Fruit fly (Drosophila melanogaster) whole organism, embryonic: Measurements from ENCODE around the gene Ret.

Source experiments
- Aef1 ChIP-seq: fragments of 200-800 bp; sonication (Bioruptor generic); IDR thresholded peaks from 3 replicates; pipeline ENCODE4 v1.3.6; 2022; ENCODE audit warnings: missing biosample characterization, missing genetic modification characterization
- Bgb ChIP-seq: fragments of 200-800 bp; sonication (Bioruptor generic); IDR thresholded peaks from 2 replicates; pipeline ENCODE4 v1.3.6; 2022; ENCODE audit warnings: missing biosample characterization, missing genetic modification characterization; ENCODE audit not compliant: partially characterized antibody
- CG10654 ChIP-seq: fragments of 200-800 bp; sonication (Bioruptor generic); optimal IDR thresholded peaks from 2 replicates; lab custom pipeline; 2016; ENCODE audit warnings: missing biosample characterization, missing genetic modification characterization
- CG11085 ChIP-seq: fragments of 200-800 bp; sonication (Bioruptor generic); IDR thresholded peaks from 2 replicates; pipeline ENCODE4 v1.3.6; 2022; ENCODE audit warnings: missing biosample characterization, missing genetic modification characterization
- CG11695 ChIP-seq: fragments of 200-800 bp; sonication (Bioruptor generic); IDR thresholded peaks from 3 replicates; pipeline ENCODE4 v1.3.6; 2022; ENCODE audit warnings: missing biosample characterization, missing genetic modification characterization
- CG13424 ChIP-seq: fragments of 200-800 bp; sonication (Bioruptor generic); optimal IDR thresholded peaks from 2 replicates; lab custom pipeline; 2019; ENCODE audit warnings: missing biosample characterization, mild to moderate bottlenecking, missing genetic modification characterization, moderate library complexity
- CG13624 ChIP-seq: fragments of 200-800 bp; sonication (Bioruptor generic); optimal IDR thresholded peaks from 2 replicates; lab custom pipeline; 2016; ENCODE audit warnings: missing biosample characterization, missing genetic modification characterization
- CG13775 ChIP-seq: fragments of 200-800 bp; sonication (Bioruptor generic); optimal IDR thresholded peaks from 3 replicates; lab custom pipeline; 2017; ENCODE audit warnings: missing biosample characterization, mild to moderate bottlenecking, missing genetic modification characterization
- CG14014 ChIP-seq: fragments of 200-800 bp; sonication (Bioruptor generic); IDR thresholded peaks from 2 replicates; pipeline ENCODE4 v1.3.6; 2022; ENCODE audit warnings: missing biosample characterization, missing genetic modification characterization
- CG14441 ChIP-seq: fragments of 200-800 bp; sonication (Bioruptor generic); IDR thresholded peaks from 2 replicates; pipeline ENCODE4 v1.3.6; 2022; ENCODE audit warnings: missing biosample characterization, missing genetic modification characterization
- CG15696 ChIP-seq: fragments of 200-800 bp; sonication (Bioruptor generic); optimal IDR thresholded peaks from 2 replicates; lab custom pipeline; 2019; ENCODE audit warnings: missing biosample characterization, mild to moderate bottlenecking, missing genetic modification characterization, moderate library complexity
- CG16813 ChIP-seq: fragments of 200-800 bp; sonication (Bioruptor generic); IDR thresholded peaks from 3 replicates; pipeline ENCODE4 v1.3.6; 2022; ENCODE audit warnings: missing biosample characterization, missing genetic modification characterization; ENCODE audit not compliant: partially characterized antibody
- CG18262 ChIP-seq: fragments of 200-800 bp; optimal IDR thresholded peaks from 3 replicates; lab custom pipeline; 2019; ENCODE audit warnings: missing biosample characterization, mild to moderate bottlenecking, missing genetic modification characterization, moderate library complexity
- CG2202 ChIP-seq: fragments of 200-800 bp; sonication (Bioruptor generic); optimal IDR thresholded peaks from 2 replicates; lab custom pipeline; 2018; ENCODE audit warnings: missing biosample characterization, mild to moderate bottlenecking, missing genetic modification characterization
- CG31388 ChIP-seq: fragments of 200-800 bp; sonication (Bioruptor generic); optimal IDR thresholded peaks from 2 replicates; lab custom pipeline; 2016; ENCODE audit warnings: missing biosample characterization, missing genetic modification characterization
- CG42726 ChIP-seq: fragments of 200-800 bp; sonication (Bioruptor generic); IDR thresholded peaks from 2 replicates; pipeline ENCODE4 v1.3.6; 2022; ENCODE audit warnings: missing biosample characterization, missing genetic modification characterization; ENCODE audit not compliant: partially characterized antibody
- CG4282 ChIP-seq: fragments of 200-800 bp; sonication (Bioruptor generic); optimal IDR thresholded peaks from 2 replicates; lab custom pipeline; 2016; ENCODE audit warnings: missing biosample characterization, missing genetic modification characterization
- CG4617 ChIP-seq: fragments of 200-800 bp; sonication (Bioruptor generic); optimal IDR thresholded peaks from 3 replicates; lab custom pipeline; 2016; ENCODE audit warnings: missing biosample characterization, missing genetic modification characterization, borderline replicate concordance
- CG7271 ChIP-seq: fragments of 200-800 bp; sonication (Bioruptor generic); optimal IDR thresholded peaks from 2 replicates; lab custom pipeline; 2018; ENCODE audit warnings: missing biosample characterization, mild to moderate bottlenecking, missing genetic modification characterization, moderate library complexity
- CG7357 ChIP-seq: fragments of 200-800 bp; sonication (Bioruptor generic); IDR thresholded peaks from 3 replicates; pipeline ENCODE4 v1.3.6; 2022; ENCODE audit warnings: missing biosample characterization, missing genetic modification characterization
- CG8478 ChIP-seq: fragments of >200 bp; optimal IDR thresholded peaks from 2 replicates; lab custom pipeline; 2018
- CG8924 ChIP-seq: fragments of 200-800 bp; optimal IDR thresholded peaks from 3 replicates; lab custom pipeline; 2019; ENCODE audit warnings: missing biosample characterization, mild to moderate bottlenecking, missing genetic modification characterization, moderate library complexity
- CG8944 ChIP-seq: fragments of 200-800 bp; sonication (Bioruptor generic); optimal IDR thresholded peaks from 3 replicates; lab custom pipeline; 2016; ENCODE audit warnings: missing biosample characterization, missing genetic modification characterization
- CG9932 ChIP-seq: fragments of 200-800 bp; sonication (Bioruptor generic); IDR thresholded peaks from 2 replicates; pipeline ENCODE4 v1.3.6; 2022; ENCODE audit warnings: missing biosample characterization, missing genetic modification characterization
- Dfd ChIP-seq, 2 experiments: fragments of >200 bp; optimal IDR thresholded peaks; 2 replicates each; lab custom pipeline; 2017; ENCODE audit warnings: missing biosample characterization in 2 of 2, missing genetic modification characterization in 2 of 2
- Doc2 ChIP-seq: fragments of 200-800 bp; sonication (Bioruptor generic); IDR thresholded peaks from 2 replicates; pipeline ENCODE4 v1.3.6; 2022; ENCODE audit warnings: missing biosample characterization, missing genetic modification characterization
- Ets65A ChIP-seq: fragments of 200-800 bp; sonication (Bioruptor generic); peaks from one replicate; lab custom pipeline; 2016; ENCODE audit warnings: missing biosample characterization, missing genetic modification characterization
- Fer3 ChIP-seq: fragments of 200-800 bp; sonication (Bioruptor generic); optimal IDR thresholded peaks from 2 replicates; lab custom pipeline; 2018; ENCODE audit warnings: missing biosample characterization, mild to moderate bottlenecking, missing genetic modification characterization, moderate library complexity
- MBD-R2 ChIP-seq: fragments of 200-800 bp; sonication (Bioruptor generic); IDR thresholded peaks from 2 replicates; pipeline ENCODE4 v1.3.6; 2022; ENCODE audit warnings: missing biosample characterization, missing genetic modification characterization
- MTF-1 ChIP-seq: fragments of 200-800 bp; sonication (Bioruptor generic); optimal IDR thresholded peaks from 2 replicates; lab custom pipeline; 2018; ENCODE audit warnings: missing biosample characterization, mild to moderate bottlenecking, missing genetic modification characterization, borderline replicate concordance
- Max ChIP-seq: fragments of 200-800 bp; sonication (Bioruptor generic); optimal IDR thresholded peaks from 2 replicates; lab custom pipeline; 2016; ENCODE audit warnings: missing biosample characterization, mild to moderate bottlenecking, missing genetic modification characterization
- Med ChIP-seq: fragments of 200-800 bp; sonication (Bioruptor generic); peaks from one replicate; lab custom pipeline; 2016; ENCODE audit warnings: missing biosample characterization, missing genetic modification characterization, mild to moderate bottlenecking, inconsistent platforms, moderate library complexity
- Oli ChIP-seq: fragments of 200-800 bp; sonication (Bioruptor generic); optimal IDR thresholded peaks from 2 replicates; lab custom pipeline; 2018; ENCODE audit warnings: missing biosample characterization, mild to moderate bottlenecking, missing genetic modification characterization, moderate library complexity
- Sin3A ChIP-seq: fragments of >200 bp; optimal IDR thresholded peaks from 2 replicates; lab custom pipeline; 2018
- Trl ChIP-seq, 3 experiments: fragments of >200 bp in 2 of 3; fragments of 200-800 bp in 1 of 3; sonication (Bioruptor generic) in 1 of 3; optimal IDR thresholded peaks; 2 replicates in 1 of 3; 3 replicates in 2 of 3; lab custom pipeline; 2016 to 2017; ENCODE audit warnings: missing biosample characterization in 1 of 3, missing genetic modification characterization in 1 of 3
- ato ChIP-seq: fragments of 200-800 bp; sonication (Bioruptor generic); IDR thresholded peaks from 2 replicates; pipeline ENCODE4 v1.3.6; 2022; ENCODE audit warnings: missing biosample characterization, missing genetic modification characterization; ENCODE audit not compliant: partially characterized antibody
- chif ChIP-seq, 2 experiments: fragments of 200-800 bp; sonication (Bioruptor generic); optimal IDR thresholded peaks; 3 replicates each; lab custom pipeline; 2016; ENCODE audit warnings: missing biosample characterization in 2 of 2, missing genetic modification characterization in 2 of 2
- dysf ChIP-seq: fragments of 200-800 bp; sonication (Bioruptor generic); IDR thresholded peaks from 3 replicates; pipeline ENCODE4 v1.3.6; 2022; ENCODE audit warnings: missing biosample characterization, missing genetic modification characterization
- fd64A ChIP-seq: fragments of 200-800 bp; sonication (Bioruptor generic); optimal IDR thresholded peaks from 3 replicates; lab custom pipeline; 2018; ENCODE audit warnings: missing biosample characterization, mild to moderate bottlenecking, missing genetic modification characterization
- fd96Cb ChIP-seq: fragments of 200-800 bp; sonication (Bioruptor generic); optimal IDR thresholded peaks from 2 replicates; lab custom pipeline; 2018; ENCODE audit warnings: missing biosample characterization, mild to moderate bottlenecking, missing genetic modification characterization, moderate library complexity
- ham ChIP-seq: fragments of 200-800 bp; sonication (Bioruptor generic); IDR thresholded peaks from 2 replicates; pipeline ENCODE4 v1.3.6; 2022; ENCODE audit warnings: missing biosample characterization, missing genetic modification characterization
- inv ChIP-seq: fragments of 200-800 bp; sonication (Bioruptor generic); IDR thresholded peaks from 2 replicates; pipeline ENCODE4 v1.3.6; 2022; ENCODE audit warnings: missing biosample characterization, missing genetic modification characterization; ENCODE audit not compliant: partially characterized antibody
- maf-S ChIP-seq: fragments of 200-800 bp; sonication (Bioruptor generic); optimal IDR thresholded peaks from 2 replicates; lab custom pipeline; 2016; ENCODE audit warnings: missing biosample characterization, missing genetic modification characterization
- pho ChIP-seq: fragments of 200-800 bp; sonication (Bioruptor generic); optimal IDR thresholded peaks from 2 replicates; lab custom pipeline; 2016; ENCODE audit warnings: missing biosample characterization, missing genetic modification characterization
- sc ChIP-seq, 3 experiments: fragments of >200 bp in 2 of 3; fragments of 200-800 bp in 1 of 3; sonication (Bioruptor generic) in 1 of 3; optimal IDR thresholded peaks; 2 replicates in 2 of 3; 3 replicates in 1 of 3; lab custom pipeline; 2017; ENCODE audit warnings: mild to moderate bottlenecking in 1 of 3, missing biosample characterization in 1 of 3, missing genetic modification characterization in 1 of 3, missing genetic modification reagents in 1 of 3
- unc-4 ChIP-seq: fragments of 200-800 bp; sonication (Bioruptor generic); IDR thresholded peaks from 2 replicates; pipeline ENCODE4 v1.3.6; 2022; ENCODE audit warnings: missing biosample characterization, missing genetic modification characterization; ENCODE audit not compliant: partially characterized antibody
- vnd ChIP-seq: fragments of 200-800 bp; sonication (Bioruptor generic); IDR thresholded peaks from 3 replicates; pipeline ENCODE4 v1.3.6; 2022; ENCODE audit warnings: missing biosample characterization, missing genetic modification characterization; ENCODE audit not compliant: partially characterized antibody
- wek ChIP-seq: fragments of 200-800 bp; sonication (Bioruptor generic); optimal IDR thresholded peaks from 3 replicates; lab custom pipeline; 2018; ENCODE audit warnings: missing biosample characterization, mild to moderate bottlenecking, missing genetic modification characterization, moderate library complexity
- zfh1 ChIP-seq: fragments of 200-800 bp; sonication (Bioruptor generic); IDR thresholded peaks from 3 replicates; pipeline ENCODE4 v1.3.6; 2022; ENCODE audit warnings: missing biosample characterization, missing genetic modification characterization

Gene Ret

dm6 chr2L:21142972-21143385 lies 55.6 kb downstream of the Ret start, which contains the start of gene pths (continued):
- TF ChIP-seq ato (GFP tag; lab: Robert Waterston, UW) = peak; percentile 71; the same call in 1 of the 2 replicates
- no peak for TF ChIP-seq CG8478 (lab: Kevin White, UChicago)
- TF ChIP-seq MBD-R2 = peak; percentile 39
- peak; percentile 59 for TF ChIP-seq CG8944 (GFP tag; lab: Kevin White, UChicago)
- TF ChIP-seq CG9932 (GFP tag; lab: Robert Waterston, UW) = peak; percentile 82
- no peak for TF ChIP-seq ham (GFP tag; lab: Robert Waterston, UW)
- peak; percentile 100 for TF ChIP-seq CG7357 (GFP tag; lab: Robert Waterston, UW)
- TF ChIP-seq maf-S = peak; percentile 50
- TF ChIP-seq Doc2 (GFP tag; lab: Robert Waterston, UW) = no peak
- TF ChIP-seq CG14441 = peak; percentile 44; the same call in 1 of the 2 replicates
- no peak for TF ChIP-seq CG4282 (GFP tag; lab: Kevin White, UChicago)
- TF ChIP-seq Dfd (GFP tag; optimal IDR thresholded peaks at IDR 0.05; lab: Kevin White, UChicago) = peak in 1 of 2 experiments; percentile 73
- 0 out of 3 replicates have a peak, but pooled peaks have one; percentile 8 for TF ChIP-seq CG11695
- peak; percentile 84 for TF ChIP-seq Med (GFP tag; lab: Kevin White, UChicago)
- peak in 1 of 2 experiments; percentile 38 for TF ChIP-seq chif (GFP tag; optimal IDR thresholded peaks at IDR 0.05; lab: Kevin White, UChicago)
- TF ChIP-seq CG18262 (tag; lab: Kevin White, UChicago) = no peak
- peak; percentile 37; the same call in 1 of the 2 replicates for TF ChIP-seq CG14014
- TF ChIP-seq Max = peak; percentile 85
- peak; percentile 68 for TF ChIP-seq pho
- TF ChIP-seq CG11085 (GFP tag; lab: Robert Waterston, UW) = peak; percentile 58; the same call in 1 of the 2 replicates
- TF ChIP-seq fd64A (GFP tag; lab: Kevin White, UChicago) = no peak
- no peak for TF ChIP-seq sc (optimal IDR thresholded peaks at IDR 0.05; lab: Kevin White, UChicago)
- no peak for TF ChIP-seq sc (GFP tag; optimal IDR thresholded peaks at IDR 0.05; lab: Kevin White, UChicago)
- TF ChIP-seq inv (GFP tag; lab: Robert Waterston, UW) = peak; percentile 79
- no peak for TF ChIP-seq Oli
- TF ChIP-seq Bgb (GFP tag; lab: Robert Waterston, UW) = peak; percentile 89
- TF ChIP-seq CG2202 (tag; lab: Kevin White, UChicago) = no peak
- TF ChIP-seq Sin3A (lab: Kevin White, UChicago) = no peak
- TF ChIP-seq wek (GFP tag; lab: Kevin White, UChicago) = no peak
- peak; percentile 42 for TF ChIP-seq CG15696 (tag; lab: Kevin White, UChicago)
- TF ChIP-seq CG8924 (tag; lab: Kevin White, UChicago) = peak; percentile 15
- no peak for TF ChIP-seq CG7271 (tag; lab: Kevin White, UChicago)
- peak; percentile 8 for TF ChIP-seq CG13775 (GFP tag; lab: Kevin White, UChicago)
- peak; percentile 53 for TF ChIP-seq CG13624
- TF ChIP-seq CG16813 (GFP tag; lab: Robert Waterston, UW) = peak; percentile 85
- TF ChIP-seq Fer3 (tag; lab: Kevin White, UChicago) = peak; percentile 44
- peak; percentile 23; the same call in 1 of the 3 replicates for TF ChIP-seq Aef1
- peak; percentile 45 for TF ChIP-seq Ets65A (GFP tag; lab: Kevin White, UChicago)
- TF ChIP-seq CG13424 = peak; percentile 38
- TF ChIP-seq Trl (optimal IDR thresholded peaks at IDR 0.05; lab: Kevin White, UChicago) = no peak
- TF ChIP-seq Trl (GFP tag; optimal IDR thresholded peaks at IDR 0.05; lab: Kevin White, UChicago) = peak; percentile 40
- TF ChIP-seq CG4617 = peak; percentile 31
- peak; percentile 37 for TF ChIP-seq CG10654 (GFP tag; lab: Kevin White, UChicago)
- TF ChIP-seq unc-4 (GFP tag; lab: Robert Waterston, UW) = peak; percentile 74
- 0 out of 3 replicates have a peak, but pooled peaks have one; percentile 23 for TF ChIP-seq dysf
- TF ChIP-seq CG42726 (GFP tag; lab: Robert Waterston, UW) = peak; percentile 83
- TF ChIP-seq fd96Cb (tag; lab: Kevin White, UChicago) = peak; percentile 34
- TF ChIP-seq CG31388 (GFP tag; lab: Kevin White, UChicago) = no peak
- TF ChIP-seq zfh1 (GFP tag; lab: Robert Waterston, UW) = peak; percentile 58; the same call in 1 of the 3 replicates
- peak; percentile 70 for TF ChIP-seq vnd (GFP tag; lab: Robert Waterston, UW)
- TF ChIP-seq MTF-1 (GFP tag; lab: Kevin White, UChicago) = no peak
